Fruit fly (Drosophila melanogaster) whole organism, wandering third instar larva: Measurements from ENCODE around the gene ChAT.

Source experiments
- CG9705 ChIP-seq: fragments of 200-800 bp; sonication (Bioruptor generic); optimal IDR thresholded peaks from 2 replicates; lab custom pipeline; 2018; ENCODE audit warnings: missing biosample characterization, mild to moderate bottlenecking, missing genetic modification characterization
- CrebA ChIP-seq: fragments of 200-800 bp; sonication (Bioruptor generic); optimal IDR thresholded peaks from 2 replicates; lab custom pipeline; 2016; ENCODE audit warnings: missing biosample characterization, mild to moderate bottlenecking, missing genetic modification characterization, borderline replicate concordance
- Dfd ChIP-seq: fragments of >200 bp; optimal IDR thresholded peaks from 2 replicates; lab custom pipeline; 2017; ENCODE audit warnings: missing biosample characterization, missing genetic modification characterization
- GATAd ChIP-seq: sonication (Bioruptor generic); optimal IDR thresholded peaks from 2 replicates; lab custom pipeline; 2016; ENCODE audit warnings: missing biosample characterization, missing genetic modification characterization
- Jra ChIP-seq: sonication (Bioruptor generic); optimal IDR thresholded peaks from 2 replicates; lab custom pipeline; 2016; ENCODE audit warnings: missing biosample characterization, missing genetic modification characterization
- Rel ChIP-seq, 2 experiments: fragments of 200-800 bp; sonication (Bioruptor generic) in 1 of 2; optimal IDR thresholded peaks; 2 replicates in 1 of 2; 3 replicates in 1 of 2; lab custom pipeline; 2016 to 2019; ENCODE audit warnings: mild to moderate bottlenecking in 2 of 2, missing biosample characterization in 2 of 2, missing genetic modification characterization in 2 of 2, moderate library complexity in 1 of 2
- foxo ChIP-seq, 2 experiments: fragments of 200-800 bp; sonication (Bioruptor generic); optimal IDR thresholded peaks; 2 replicates in 1 of 2; 3 replicates in 1 of 2; lab custom pipeline; 2016 to 2017; ENCODE audit warnings: missing biosample characterization in 2 of 2, missing genetic modification characterization in 2 of 2
- fru ChIP-seq: fragments of 200-800 bp; sonication (Bioruptor generic); optimal IDR thresholded peaks from 3 replicates; lab custom pipeline; 2016; ENCODE audit warnings: missing biosample characterization, mild to moderate bottlenecking, missing genetic modification characterization
- h ChIP-seq: fragments of 200-800 bp; sonication (Bioruptor generic); optimal IDR thresholded peaks from 3 replicates; lab custom pipeline; 2016; ENCODE audit warnings: missing biosample characterization, mild to moderate bottlenecking, missing genetic modification characterization
- pan ChIP-seq: fragments of >200 bp; optimal IDR thresholded peaks from 2 replicates; lab custom pipeline; 2017
- tai ChIP-seq: sonication (Bioruptor generic); optimal IDR thresholded peaks from 2 replicates; lab custom pipeline; 2016; ENCODE audit warnings: missing biosample characterization, missing genetic modification characterization
- usp ChIP-seq: fragments of >200 bp; optimal IDR thresholded peaks from 2 replicates; lab custom pipeline; 2017; ENCODE audit warnings: missing biosample characterization, missing genetic modification characterization

DNA sequence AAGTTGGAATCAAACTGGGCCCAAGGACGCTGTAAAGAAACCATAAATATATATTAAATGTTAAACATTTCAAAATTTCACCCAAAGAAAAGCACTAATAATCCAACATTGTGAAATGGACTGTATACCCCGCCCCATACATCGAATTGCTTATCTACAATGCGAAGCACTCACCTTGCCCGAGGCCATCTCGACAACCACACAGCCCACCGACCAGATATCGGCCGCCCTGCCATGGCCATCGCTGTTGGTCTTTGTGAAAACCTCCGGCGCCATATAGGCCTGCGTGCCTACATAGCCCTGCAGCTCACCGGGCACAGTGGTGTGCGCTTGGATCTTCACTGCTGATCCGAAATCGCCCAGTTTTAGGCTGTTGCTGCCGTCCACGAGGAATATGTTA, 28.3 kb downstream of the ChAT start:
- TF ChIP-seq Dfd (no peak), tai (GFP tag; lab: Kevin White, UChicago) (no peak), foxo (GFP tag; optimal IDR thresholded peaks at IDR 0.05; lab: Kevin White, UChicago) (no peak), fru (GFP tag; lab: Kevin White, UChicago) (no peak), usp (GFP tag; lab: Kevin White, UChicago) (no peak), CrebA (GFP tag; lab: Kevin White, UChicago) (no peak), pan (lab: Kevin White, UChicago) (no peak), Jra (GFP tag; lab: Kevin White, UChicago) (no peak), Rel (GFP tag; optimal IDR thresholded peaks at IDR 0.05; lab: Kevin White, UChicago) (no peak), Rel (tag; optimal IDR thresholded peaks at IDR 0.05; lab: Kevin White, UChicago) (no peak), h (GFP tag; lab: Kevin White, UChicago) (no peak), CG9705 (no peak), GATAd (GFP tag; lab: Kevin White, UChicago) (no peak)
